Worm (Caenorhabditis elegans): ENCODE results near the gene srx-134.

Gene srx-134

ce11 chrV:13898356-13898755 lies 42.1 kb upstream of the srx-134 start, which contains the start of gene cyp-35C1:
Gene cyp-35C1, minus strand, starts transcription at chrV:13898487.
- peak; percentile 24 for TF ChIP-seq nhr-80 (tag; optimal IDR thresholded peaks at IDR 0.05)
- TF ChIP-seq T07F8.4 (tag; optimal IDR thresholded peaks at IDR 0.05): no peak

- TF ChIP-seq Y95B8A.8 (GFP tag; IDR thresholded peaks at IDR 0.05) (no peak), nhr-80 (tag; optimal IDR thresholded peaks at IDR 0.05) (peak; percentile 86), snpc-3.4 (tag; optimal IDR thresholded peaks at IDR 0.05) (no peak), dox-1 (GFP tag; IDR thresholded peaks at IDR 0.05) (peak; percentile 67), ceh-79 (tag; optimal IDR thresholded peaks at IDR 0.05) (no peak), mcd-1 (GFP tag; IDR thresholded peaks at IDR 0.05) (no peak), mxl-1 (tag; optimal IDR thresholded peaks at IDR 0.05) (no peak), F57A8.1 (GFP tag; optimal IDR thresholded peaks at IDR 0.05) (no peak), cebp-1 (GFP tag; IDR thresholded peaks at IDR 0.05) (no peak), cebp-1 (tag; optimal IDR thresholded peaks at IDR 0.05) (peak; percentile 1), T26A5.8 (tag; optimal IDR thresholded peaks at IDR 0.05) (no peak), K11D2.4 (GFP tag; IDR thresholded peaks at IDR 0.05) (no peak), rcor-1 (GFP tag; IDR thresholded peaks at IDR 0.05) (no peak), somi-1 (GFP tag; optimal IDR thresholded peaks at IDR 0.05) (no peak), hmg-20 (GFP tag; IDR thresholded peaks at IDR 0.05) (no peak)
Measured at ce11 chrV:13893583-13893982, 37.3 kb upstream of the srx-134 start.

- TF ChIP-seq F22D6.2 (tag; optimal IDR thresholded peaks at IDR 0.05): no peak
- TF ChIP-seq sptf-2 (GFP tag; optimal IDR thresholded peaks at IDR 0.05): no peak
- peak; percentile 86 for TF ChIP-seq nhr-80 (tag; optimal IDR thresholded peaks at IDR 0.05)
- no peak for TF ChIP-seq dox-1 (GFP tag; IDR thresholded peaks at IDR 0.05)
- TF ChIP-seq K11D2.4 (GFP tag; IDR thresholded peaks at IDR 0.05): no peak
- TF ChIP-seq F57A8.1 (GFP tag; optimal IDR thresholded peaks at IDR 0.05): no peak
- no peak for TF ChIP-seq mxl-1 (tag; optimal IDR thresholded peaks at IDR 0.05)
- TF ChIP-seq hlh-26 (GFP tag; conservative IDR thresholded peaks at IDR 0.05): no peak
- no peak for TF ChIP-seq ceh-91 (GFP tag; IDR thresholded peaks at IDR 0.05)
- TF ChIP-seq lin-35 (GFP tag; optimal IDR thresholded peaks at IDR 0.05): peak in 1 of 3 experiments; percentile 29
- TF ChIP-seq attf-5 (GFP tag; optimal IDR thresholded peaks at IDR 0.05): peak; percentile 1
- TF ChIP-seq F10E7.11 (tag; optimal IDR thresholded peaks at IDR 0.05): no peak
- TF ChIP-seq lin-40 (tag; optimal IDR thresholded peaks at IDR 0.05): peak; percentile 47
- TF ChIP-seq Y95B8A.8 (GFP tag; IDR thresholded peaks at IDR 0.05): no peak
- no peak for TF ChIP-seq gei-17 (GFP tag; optimal IDR thresholded peaks at IDR 0.05)
- TF ChIP-seq atf-7 (tag; optimal IDR thresholded peaks at IDR 0.05): peak; percentile 65
- TF ChIP-seq bed-2 (GFP tag; IDR thresholded peaks at IDR 0.05): no peak
- TF ChIP-seq ztf-25 (GFP tag; IDR thresholded peaks at IDR 0.05): no peak
- no peak for TF ChIP-seq snpc-1.1 (tag; optimal IDR thresholded peaks at IDR 0.05; ENCODE audit: insufficient read depth)
- no peak for TF ChIP-seq xnd-1 (tag; optimal IDR thresholded peaks at IDR 0.05)
- TF ChIP-seq ztf-26 (tag; optimal IDR thresholded peaks at IDR 0.05): peak; percentile 40
- TF ChIP-seq madf-10 (tag; optimal IDR thresholded peaks at IDR 0.05): no peak
- no peak for TF ChIP-seq B0019.2 (GFP tag; conservative IDR thresholded peaks at IDR 0.05)
- peak; percentile 53 for TF ChIP-seq mcd-1 (GFP tag; IDR thresholded peaks at IDR 0.05)
- TF ChIP-seq sea-2 (GFP tag; IDR thresholded peaks at IDR 0.05): no peak
Measured at ce11 chrV:13892457-13893375, 36.4 kb upstream of the srx-134 start, which contains the start of gene sptl-3. Gene sptl-3, plus strand, starts transcription at chrV:13893325.
